Worm (Caenorhabditis elegans): ENCODE measurements around the gene Y38A10A.2.

Gene Y38A10A.2

ce11 chrV:6053188-6053687, 10.0 kb downstream of the Y38A10A.2 start, which contains the start of gene seip-1 (continued):
- TF ChIP-seq alr-1 (tag; optimal IDR thresholded peaks at IDR 0.05; ENCODE audit: borderline replicate concordance) (no peak), ama-1 (optimal IDR thresholded peaks at IDR 0.05) (peak; percentile 43), fkh-10 (GFP tag; optimal IDR thresholded peaks at IDR 0.05) (peak; percentile 65), fkh-8 (tag; optimal IDR thresholded peaks at IDR 0.05) (peak; percentile 92), Y116A8C.19 (tag; optimal IDR thresholded peaks at IDR 0.05; ENCODE audit: borderline replicate concordance) (no peak), elt-2 (tag; optimal IDR thresholded peaks at IDR 0.05) (peak; percentile 56), isw-1 (GFP tag; IDR thresholded peaks at IDR 0.05) (peak; percentile 69), rnt-1 (tag; optimal IDR thresholded peaks at IDR 0.05) (peak; percentile 81), sup-37 (GFP tag; optimal IDR thresholded peaks at IDR 0.05) (no peak), mef-2 (tag; optimal IDR thresholded peaks at IDR 0.05) (peak; percentile 39), dsc-1 (tag; optimal IDR thresholded peaks at IDR 0.05) (peak; percentile 51), nhr-71 (tag; optimal IDR thresholded peaks at IDR 0.05) (peak; percentile 92), blmp-1 (tag; optimal IDR thresholded peaks at IDR 0.05) (peak; percentile 72), nhr-47 (tag; optimal IDR thresholded peaks at IDR 0.05) (peak; percentile 83), egl-13 (tag; optimal IDR thresholded peaks at IDR 0.05) (peak; percentile 72), nhr-19 (GFP tag; conservative IDR thresholded peaks at IDR 0.05) (peak; percentile 81), ces-1 (GFP tag; optimal IDR thresholded peaks at IDR 0.05) (no peak), snu-23 (GFP tag; optimal IDR thresholded peaks at IDR 0.05) (peak; percentile 91), zip-4 (GFP tag; optimal IDR thresholded peaks at IDR 0.05) (no peak), nhr-77 (tag; optimal IDR thresholded peaks at IDR 0.05) (peak; percentile 78), efl-1 (optimal IDR thresholded peaks at IDR 0.05) (peak; percentile 84 to 90), efl-1 (GFP tag; optimal IDR thresholded peaks at IDR 0.05 in 1 of 2) (peak; percentile 78 to 96), C16A3.4 (tag; optimal IDR thresholded peaks at IDR 0.05) (peak; percentile 88), fos-1 (tag; optimal IDR thresholded peaks at IDR 0.05) (peak; percentile 75), unc-98 (GFP tag; IDR thresholded peaks at IDR 0.05) (no peak), lin-13 (GFP tag; optimal IDR thresholded peaks at IDR 0.05) (peak; percentile 72), skn-1 (tag; optimal IDR thresholded peaks at IDR 0.05) (peak; percentile 89), lin-14 (GFP tag; optimal IDR thresholded peaks at IDR 0.05) (peak; percentile 97), unc-130 (tag; optimal IDR thresholded peaks at IDR 0.05) (peak; percentile 92), tbx-2 (tag; optimal IDR thresholded peaks at IDR 0.05) (peak; percentile 75), mdl-1 (tag; optimal IDR thresholded peaks at IDR 0.05) (peak in 1 of 2 experiments; percentile 82), nhr-20 (tag; optimal IDR thresholded peaks at IDR 0.05) (peak; percentile 89), snpc-4 (tag; optimal IDR thresholded peaks at IDR 0.05) (peak; percentile 71), ets-5 (GFP tag; IDR thresholded peaks at IDR 0.05) (no peak), ceh-8 (GFP tag; optimal IDR thresholded peaks at IDR 0.05) (peak; percentile 57), C04F5.9 (tag; optimal IDR thresholded peaks at IDR 0.05) (no peak), nhr-12 (tag; optimal IDR thresholded peaks at IDR 0.05) (no peak), dpl-1 (GFP tag; optimal IDR thresholded peaks at IDR 0.05) (peak; percentile 71 to 81 (median 72)), nhr-11 (tag; optimal IDR thresholded peaks at IDR 0.05) (peak; percentile 47), xbp-1 (tag; optimal IDR thresholded peaks at IDR 0.05) (peak; percentile 90), ceh-82 (tag; optimal IDR thresholded peaks at IDR 0.05) (peak; percentile 64 to 87 (median 66)), ceh-63 (GFP tag; optimal IDR thresholded peaks at IDR 0.05) (no peak), pax-3 (tag; optimal IDR thresholded peaks at IDR 0.05) (peak; percentile 25), elt-3 (tag; optimal IDR thresholded peaks at IDR 0.05) (peak in 2 of 6 experiments; percentile 56 to 58), nhr-85 (tag) (peak; percentile 83)

All from whole organism, L1 larva.